Fruit fly (Drosophila melanogaster) whole organism, wandering third instar larva: ENCODE data around the gene Alg1.

Source experiments
- Abd-B ChIP-seq: fragments of >200 bp; optimal IDR thresholded peaks from 2 replicates; lab custom pipeline; 2017; ENCODE audit warnings: missing biosample characterization, missing genetic modification characterization
- CG32264 ChIP-seq: fragments of 200-800 bp; sonication (Bioruptor generic); optimal IDR thresholded peaks from 2 replicates; lab custom pipeline; 2016; ENCODE audit warnings: missing biosample characterization, missing genetic modification characterization
- CG9705 ChIP-seq: fragments of 200-800 bp; sonication (Bioruptor generic); optimal IDR thresholded peaks from 2 replicates; lab custom pipeline; 2018; ENCODE audit warnings: missing biosample characterization, mild to moderate bottlenecking, missing genetic modification characterization
- Dfd ChIP-seq: fragments of >200 bp; optimal IDR thresholded peaks from 2 replicates; lab custom pipeline; 2017; ENCODE audit warnings: missing biosample characterization, missing genetic modification characterization
- Dif ChIP-seq: fragments of 200-275, 200-300 bp; sonication (Bioruptor generic); optimal IDR thresholded peaks from 2 replicates; lab custom pipeline; 2018; ENCODE audit warnings: missing biosample characterization, missing genetic modification characterization; ENCODE audit not compliant: partially characterized antibody
- GATAd ChIP-seq: sonication (Bioruptor generic); optimal IDR thresholded peaks from 2 replicates; lab custom pipeline; 2016; ENCODE audit warnings: missing biosample characterization, missing genetic modification characterization
- HLH106 ChIP-seq: fragments of 200-800 bp; optimal IDR thresholded peaks from 3 replicates; lab custom pipeline; 2019; ENCODE audit warnings: missing biosample characterization, mild to moderate bottlenecking, missing genetic modification characterization, moderate library complexity
- Hnf4 ChIP-seq: fragments of 200-800 bp; sonication (Bioruptor generic); optimal IDR thresholded peaks from 2 replicates; lab custom pipeline; 2016; ENCODE audit warnings: missing biosample characterization, mild to moderate bottlenecking, missing genetic modification characterization
- Hr78 ChIP-seq: fragments of >200 bp; optimal IDR thresholded peaks from 2 replicates; lab custom pipeline; 2017; ENCODE audit warnings: missing biosample characterization, missing genetic modification characterization
- Hr83 ChIP-seq: fragments of 200-300 bp; sonication (Bioruptor generic); optimal IDR thresholded peaks from 2 replicates; lab custom pipeline; 2016; ENCODE audit warnings: missing biosample characterization, mild to moderate bottlenecking, missing genetic modification characterization, moderate library complexity; ENCODE audit not compliant: poor library complexity, severe bottlenecking
- Jra ChIP-seq: sonication (Bioruptor generic); optimal IDR thresholded peaks from 2 replicates; lab custom pipeline; 2016; ENCODE audit warnings: missing biosample characterization, missing genetic modification characterization
- Mio ChIP-seq: sonication (Bioruptor generic); optimal IDR thresholded peaks from 2 replicates; lab custom pipeline; 2016; ENCODE audit warnings: missing biosample characterization, missing genetic modification characterization
- Myc ChIP-seq: fragments of >200 bp; optimal IDR thresholded peaks from 2 replicates; lab custom pipeline; 2017
- N ChIP-seq: fragments of >200 bp; optimal IDR thresholded peaks from 2 replicates; lab custom pipeline; 2018; ENCODE audit warnings: missing biosample characterization, missing external identifiers, missing genetic modification characterization
- OdsH ChIP-seq: fragments of 200-800 bp; sonication (Bioruptor generic); optimal IDR thresholded peaks from 2 replicates; lab custom pipeline; 2016; ENCODE audit warnings: missing biosample characterization, mild to moderate bottlenecking, missing genetic modification characterization
- Rel ChIP-seq, 2 experiments: fragments of 200-800 bp; sonication (Bioruptor generic) in 1 of 2; optimal IDR thresholded peaks; 2 replicates in 1 of 2; 3 replicates in 1 of 2; lab custom pipeline; 2016 to 2019; ENCODE audit warnings: mild to moderate bottlenecking in 2 of 2, missing biosample characterization in 2 of 2, missing genetic modification characterization in 2 of 2, moderate library complexity in 1 of 2
- Sp1 ChIP-seq: fragments of 200-800 bp; sonication (Bioruptor generic); optimal IDR thresholded peaks from 3 replicates; lab custom pipeline; 2019; ENCODE audit warnings: missing biosample characterization, mild to moderate bottlenecking, missing genetic modification characterization, moderate library complexity
- Vsx2 ChIP-seq: fragments of 200-300, 225-300 bp; sonication (Bioruptor generic); optimal IDR thresholded peaks from 2 replicates; lab custom pipeline; 2018; ENCODE audit warnings: missing biosample characterization, missing genetic modification characterization; ENCODE audit not compliant: partially characterized antibody
- br ChIP-seq: fragments of 200-800 bp; sonication (Bioruptor generic); optimal IDR thresholded peaks from 2 replicates; lab custom pipeline; 2016; ENCODE audit warnings: missing biosample characterization, missing genetic modification characterization
- dl ChIP-seq, 2 experiments: fragments of 175-275, 200-275 bp in 1 of 2; fragments of 200-275 bp in 1 of 2; sonication (Bioruptor generic); optimal IDR thresholded peaks; lab custom pipeline; 2018; ENCODE audit warnings: mild to moderate bottlenecking in 2 of 2, missing biosample characterization in 2 of 2, missing genetic modification characterization in 2 of 2, moderate library complexity in 2 of 2; ENCODE audit not compliant: partially characterized antibody in 2 of 2, insufficient read depth in 1 of 2
- dmrt93B ChIP-seq: fragments of 200-800 bp; sonication (Bioruptor generic); optimal IDR thresholded peaks from 2 replicates; lab custom pipeline; 2018; ENCODE audit warnings: missing biosample characterization, mild to moderate bottlenecking, missing genetic modification characterization
- dsf ChIP-seq: sonication (Bioruptor generic); optimal IDR thresholded peaks from 2 replicates; lab custom pipeline; 2016; ENCODE audit warnings: missing biosample characterization, missing genetic modification characterization, borderline replicate concordance
- ey ChIP-seq: fragments of 200-800 bp; sonication (Bioruptor generic); optimal IDR thresholded peaks from 2 replicates; lab custom pipeline; 2016; ENCODE audit warnings: missing biosample characterization, missing genetic modification characterization
- foxo ChIP-seq, 2 experiments: fragments of 200-800 bp; sonication (Bioruptor generic); optimal IDR thresholded peaks; 2 replicates in 1 of 2; 3 replicates in 1 of 2; lab custom pipeline; 2016 to 2017; ENCODE audit warnings: missing biosample characterization in 2 of 2, missing genetic modification characterization in 2 of 2
- fru ChIP-seq: fragments of 200-800 bp; sonication (Bioruptor generic); optimal IDR thresholded peaks from 3 replicates; lab custom pipeline; 2016; ENCODE audit warnings: missing biosample characterization, mild to moderate bottlenecking, missing genetic modification characterization
- h ChIP-seq: fragments of 200-800 bp; sonication (Bioruptor generic); optimal IDR thresholded peaks from 3 replicates; lab custom pipeline; 2016; ENCODE audit warnings: missing biosample characterization, mild to moderate bottlenecking, missing genetic modification characterization
- jim ChIP-seq: fragments of 175-275, 200-325 bp; sonication (Bioruptor generic); optimal IDR thresholded peaks from 2 replicates; lab custom pipeline; 2016; ENCODE audit warnings: missing biosample characterization, mild to moderate bottlenecking, missing genetic modification characterization
- lola ChIP-seq: fragments of >200 bp; optimal IDR thresholded peaks from 2 replicates; lab custom pipeline; 2017; ENCODE audit warnings: missing biosample characterization, missing genetic modification characterization
- pan ChIP-seq: fragments of >200 bp; optimal IDR thresholded peaks from 2 replicates; lab custom pipeline; 2017
- psq ChIP-seq: fragments of 200-800 bp; sonication (Bioruptor generic); optimal IDR thresholded peaks from 3 replicates; lab custom pipeline; 2017; ENCODE audit warnings: missing biosample characterization, mild to moderate bottlenecking, missing genetic modification characterization, moderate library complexity
- rgr ChIP-seq: fragments of 200-800 bp; sonication (Bioruptor generic); optimal IDR thresholded peaks from 3 replicates; lab custom pipeline; 2016; ENCODE audit warnings: missing biosample characterization, mild to moderate bottlenecking, missing genetic modification characterization
- sage ChIP-seq: fragments of 200-800 bp; sonication (Bioruptor generic); optimal IDR thresholded peaks from 2 replicates; lab custom pipeline; 2016; ENCODE audit warnings: missing biosample characterization, mild to moderate bottlenecking, missing genetic modification characterization
- sv ChIP-seq: fragments of 200-800 bp; sonication (Bioruptor generic); optimal IDR thresholded peaks from 3 replicates; lab custom pipeline; 2016; ENCODE audit warnings: missing biosample characterization, missing genetic modification characterization
- tai ChIP-seq: sonication (Bioruptor generic); optimal IDR thresholded peaks from 2 replicates; lab custom pipeline; 2016; ENCODE audit warnings: missing biosample characterization, missing genetic modification characterization
- usp ChIP-seq: fragments of >200 bp; optimal IDR thresholded peaks from 2 replicates; lab custom pipeline; 2017; ENCODE audit warnings: missing biosample characterization, missing genetic modification characterization
- woc ChIP-seq: sonication (Bioruptor generic); optimal IDR thresholded peaks from 2 replicates; lab custom pipeline; 2016; ENCODE audit warnings: missing biosample characterization, mild to moderate bottlenecking, missing genetic modification characterization

The Alg1 gene

DNA sequence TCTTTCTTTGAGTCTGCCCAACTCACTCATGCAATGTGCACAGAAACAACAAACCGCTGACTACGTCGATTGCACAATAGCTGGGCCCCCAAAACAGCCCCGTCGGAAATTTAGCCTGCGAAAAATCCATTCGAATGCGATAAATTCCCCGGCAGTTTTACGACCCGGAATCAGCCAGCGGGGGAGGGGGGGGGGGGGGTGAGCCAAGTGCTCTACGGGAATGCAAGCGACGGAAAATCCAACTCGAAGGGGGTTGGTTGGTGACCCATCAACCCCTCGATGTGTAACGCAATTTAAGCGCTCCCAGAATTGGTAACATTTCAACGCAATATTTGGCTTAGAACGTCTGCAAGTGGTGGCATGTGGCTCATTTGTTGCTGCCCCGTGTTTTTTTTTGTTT lies 36.0 kb upstream of the Alg1 start:
- TF ChIP-seq Dfd (GFP tag; lab: Kevin White, UChicago) (peak; percentile 4), N (GFP tag; lab: Kevin White, UChicago) (no peak)

DNA sequence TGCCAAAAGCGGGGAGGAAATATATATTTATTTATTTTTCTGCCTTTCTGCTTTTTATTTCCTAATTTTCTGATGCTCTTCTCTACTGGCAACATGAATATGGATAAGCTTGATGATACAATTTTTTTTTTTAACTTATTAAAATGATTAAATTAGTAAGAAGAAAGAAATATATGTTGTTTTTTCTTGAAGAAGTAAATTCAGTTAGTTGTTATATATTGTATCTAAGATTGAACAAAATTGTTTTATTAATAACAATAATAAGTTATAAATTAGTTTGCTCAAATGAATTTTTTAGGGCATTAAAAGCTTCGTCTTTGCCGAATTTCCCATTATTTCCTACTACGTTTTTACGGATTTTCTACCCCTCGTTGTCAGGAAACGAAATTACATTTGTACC lies 19.6 kb upstream of the Alg1 start:
- TF ChIP-seq woc (GFP tag; lab: Kevin White, UChicago): no peak
- TF ChIP-seq CG32264 (GFP tag; lab: Kevin White, UChicago): no peak
- no peak for TF ChIP-seq sv (GFP tag; lab: Kevin White, UChicago)
- no peak for TF ChIP-seq Hr78 (GFP tag; lab: Kevin White, UChicago)
- TF ChIP-seq Abd-B (GFP tag; lab: Kevin White, UChicago): no peak
- TF ChIP-seq OdsH (GFP tag; lab: Kevin White, UChicago): no peak
- TF ChIP-seq CG9705 (GFP tag; lab: Kevin White, UChicago): no peak
- TF ChIP-seq dl (GFP tag; optimal IDR thresholded peaks at IDR 0.05; lab: Kevin White, UChicago; ENCODE audit: insufficient read depth in 1 of 2, partially characterized antibody in 2 of 2): no peak
- TF ChIP-seq foxo (GFP tag; optimal IDR thresholded peaks at IDR 0.05; lab: Kevin White, UChicago): no peak

DNA sequence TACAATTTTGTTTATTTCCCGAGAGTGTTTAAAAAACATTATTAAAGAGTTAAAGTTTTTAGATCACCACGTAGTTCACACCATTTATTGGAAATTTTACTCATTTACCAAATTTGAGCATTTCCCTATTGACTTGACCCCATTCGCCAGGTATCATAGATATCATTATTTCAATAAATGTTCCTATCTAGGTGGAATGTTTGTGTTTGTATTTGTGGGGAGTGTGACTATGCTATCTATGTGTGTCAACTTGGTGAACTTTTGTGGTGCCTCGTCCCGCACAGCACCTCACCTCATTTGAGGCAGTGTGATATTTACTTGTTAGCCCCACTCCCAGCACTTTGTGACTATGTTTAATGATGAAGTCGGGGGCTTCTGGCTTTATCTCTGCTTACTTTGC lies 17.7 kb upstream of the Alg1 start:
- TF ChIP-seq lola (no peak), dl (GFP tag; optimal IDR thresholded peaks at IDR 0.05; lab: Kevin White, UChicago; ENCODE audit: insufficient read depth in 1 of 2, partially characterized antibody in 2 of 2) (no peak), Myc (no peak), Hr83 (GFP tag; lab: Kevin White, UChicago) (no peak), psq (no peak), Abd-B (GFP tag; lab: Kevin White, UChicago) (no peak), CG32264 (GFP tag; lab: Kevin White, UChicago) (no peak), Rel (GFP tag; optimal IDR thresholded peaks at IDR 0.05; lab: Kevin White, UChicago) (no peak), Rel (tag; optimal IDR thresholded peaks at IDR 0.05; lab: Kevin White, UChicago) (no peak), N (GFP tag; lab: Kevin White, UChicago) (no peak), usp (GFP tag; lab: Kevin White, UChicago) (no peak), Dif (no peak), jim (no peak), Sp1 (GFP tag; lab: Kevin White, UChicago) (no peak), ey (no peak)

DNA sequence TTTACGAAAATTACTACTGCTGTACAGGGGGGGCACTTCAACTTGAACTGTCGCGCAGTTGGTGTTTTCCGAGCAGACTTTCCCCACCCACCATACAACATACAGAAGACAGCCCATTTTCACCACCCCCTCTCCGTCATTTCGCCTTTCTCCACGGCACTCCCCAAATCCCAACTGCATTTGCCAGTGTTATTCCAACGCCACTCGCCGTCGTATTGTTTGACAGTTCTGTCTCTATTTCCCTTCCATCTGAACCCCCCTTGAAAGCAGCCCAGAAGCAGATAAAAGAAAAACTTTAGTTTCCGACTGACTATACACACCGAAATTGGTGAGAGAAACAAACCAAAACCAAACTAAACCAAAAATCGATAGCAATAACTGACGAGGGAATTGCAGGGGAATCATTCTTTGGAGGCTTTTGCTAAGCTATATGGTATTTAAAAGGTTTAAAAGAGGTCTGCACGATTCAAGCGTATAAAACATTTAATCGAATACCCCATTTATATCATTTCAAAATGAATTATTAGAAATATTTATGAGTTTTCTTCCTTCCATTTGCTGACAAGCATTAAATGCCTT lies 16.2 kb upstream of the Alg1 start:
- TF ChIP-seq N (GFP tag; lab: Kevin White, UChicago) (no peak), sage (no peak), Vsx2 (GFP tag; lab: Kevin White, UChicago) (no peak), woc (GFP tag; lab: Kevin White, UChicago) (no peak)
- TF ChIP-seq, all 38 proteins: peak for 0

DNA sequence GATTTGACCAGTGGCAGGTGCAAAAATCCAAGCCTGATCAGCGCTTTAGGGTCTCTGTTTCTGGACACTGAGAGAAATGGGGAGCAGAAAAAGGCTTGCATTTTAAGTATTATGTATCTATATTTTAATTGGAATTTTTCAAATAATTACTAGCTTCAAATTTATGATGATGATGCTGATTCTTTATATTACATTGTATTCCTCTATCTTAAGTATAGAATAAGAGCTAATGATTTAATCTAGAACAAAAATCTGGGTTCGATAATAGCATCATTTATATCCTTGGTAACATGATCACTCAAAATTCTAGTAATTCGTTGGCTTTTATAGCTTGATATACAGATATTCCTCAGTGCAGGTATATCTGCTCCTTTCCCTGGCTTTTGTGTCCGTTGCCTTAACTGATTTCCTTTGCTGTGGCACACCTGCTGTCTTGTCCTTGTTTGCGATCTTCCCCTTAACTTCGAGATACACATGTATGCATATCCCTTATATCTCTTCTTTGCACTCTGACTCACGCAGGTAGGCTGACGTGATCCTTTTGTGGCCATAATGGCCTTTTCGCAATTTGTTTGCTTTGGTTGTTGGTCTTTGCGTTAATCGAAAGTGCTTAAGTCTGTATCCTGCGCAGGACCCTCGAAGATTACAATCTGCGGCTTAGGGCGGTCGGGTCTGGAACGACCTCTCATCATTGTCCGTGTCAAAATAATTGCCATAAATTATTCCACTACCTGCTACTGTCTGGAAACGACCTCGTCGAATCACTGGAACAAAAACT lies 15.1 kb upstream of the Alg1 start:
- TF ChIP-seq Rel (GFP tag; optimal IDR thresholded peaks at IDR 0.05; lab: Kevin White, UChicago) (no peak), Rel (tag; optimal IDR thresholded peaks at IDR 0.05; lab: Kevin White, UChicago) (no peak), sv (GFP tag; lab: Kevin White, UChicago) (no peak), rgr (peak; percentile 34), h (GFP tag; lab: Kevin White, UChicago) (peak; percentile 37), ey (peak; percentile 20), foxo (GFP tag; optimal IDR thresholded peaks at IDR 0.05; lab: Kevin White, UChicago) (peak in 1 of 2 experiments; percentile 74), GATAd (GFP tag; lab: Kevin White, UChicago) (no peak), Dif (no peak), Hnf4 (no peak), Mio (GFP tag; lab: Kevin White, UChicago) (no peak), dl (GFP tag; optimal IDR thresholded peaks at IDR 0.05; lab: Kevin White, UChicago; ENCODE audit: insufficient read depth in 1 of 2, partially characterized antibody in 2 of 2) (no peak), Sp1 (GFP tag; lab: Kevin White, UChicago) (peak; percentile 73), pan (lab: Kevin White, UChicago) (no peak), psq (peak; percentile 68), br (GFP tag; lab: Kevin White, UChicago) (peak; percentile 23), woc (GFP tag; lab: Kevin White, UChicago) (peak; percentile 42), dmrt93B (GFP tag; lab: Kevin White, UChicago) (peak; percentile 59), sage (no peak), Hr83 (GFP tag; lab: Kevin White, UChicago) (no peak), Jra (GFP tag; lab: Kevin White, UChicago) (no peak), fru (GFP tag; lab: Kevin White, UChicago) (peak; percentile 35), tai (GFP tag; lab: Kevin White, UChicago) (no peak), jim (no peak), lola (no peak), OdsH (GFP tag; lab: Kevin White, UChicago) (peak; percentile 66), CG32264 (GFP tag; lab: Kevin White, UChicago) (no peak), dsf (GFP tag; lab: Kevin White, UChicago) (no peak), Vsx2 (GFP tag; lab: Kevin White, UChicago) (no peak), Myc (no peak), HLH106 (tag; lab: Kevin White, UChicago) (peak; percentile 79), usp (GFP tag; lab: Kevin White, UChicago) (no peak)
